Fruit fly (Drosophila melanogaster) whole organism, embryonic: Measurements from ENCODE around the gene Uba2.
A peak's percentile ranks its signal among the peaks of the same experiment; 100 is the strongest.

ENCODE experiments used
- Awh ChIP-seq: fragments of 200-800 bp; sonication (Bioruptor generic); IDR thresholded peaks from 2 replicates; pipeline ENCODE4, ENCODE4 v1.3.6; 2022; ENCODE audit warnings: missing biosample characterization, missing genetic modification characterization
- Bteb2 ChIP-seq: fragments of 200-800 bp; sonication (Bioruptor generic); optimal IDR thresholded peaks from 2 replicates; lab custom pipeline; 2016; ENCODE audit warnings: missing biosample characterization, missing genetic modification characterization
- CG10366 ChIP-seq: fragments of 200-800 bp; sonication (Bioruptor generic); IDR thresholded peaks from 2 replicates; pipeline ENCODE4 v1.3.6; 2022; ENCODE audit warnings: missing biosample characterization, missing genetic modification characterization
- CG10462 ChIP-seq: fragments of 200-800 bp; sonication (Bioruptor generic); optimal IDR thresholded peaks from 2 replicates; lab custom pipeline; 2016; ENCODE audit warnings: missing biosample characterization, missing genetic modification characterization
- CG11085 ChIP-seq: fragments of 200-800 bp; sonication (Bioruptor generic); IDR thresholded peaks from 2 replicates; pipeline ENCODE4 v1.3.6; 2022; ENCODE audit warnings: missing biosample characterization, missing genetic modification characterization
- CG11456 ChIP-seq: fragments of 200-800 bp; sonication (Bioruptor generic); IDR thresholded peaks from 3 replicates; pipeline ENCODE4 v1.3.6; 2022; ENCODE audit warnings: missing biosample characterization, missing genetic modification characterization
- CG11504 ChIP-seq: fragments of 200-800 bp; sonication (Bioruptor generic); optimal IDR thresholded peaks from 3 replicates; lab custom pipeline; 2019; ENCODE audit warnings: missing biosample characterization, mild to moderate bottlenecking, missing genetic modification characterization, moderate library complexity
- CG13287 ChIP-seq: fragments of 200-800 bp; sonication (Bioruptor generic); IDR thresholded peaks from 2 replicates; pipeline ENCODE4 v1.3.6; 2022; ENCODE audit warnings: missing biosample characterization, missing genetic modification characterization; ENCODE audit not compliant: partially characterized antibody
- CG14441 ChIP-seq: fragments of 200-800 bp; sonication (Bioruptor generic); IDR thresholded peaks from 2 replicates; pipeline ENCODE4 v1.3.6; 2022; ENCODE audit warnings: missing biosample characterization, missing genetic modification characterization
- CG14710 ChIP-seq: fragments of 200-800 bp; sonication (Bioruptor generic); optimal IDR thresholded peaks from 3 replicates; lab custom pipeline; 2019; ENCODE audit warnings: missing biosample characterization, mild to moderate bottlenecking, missing genetic modification characterization, moderate library complexity
- CG17829 ChIP-seq: fragments of 200-800 bp; optimal IDR thresholded peaks from 2 replicates; lab custom pipeline; 2019; ENCODE audit warnings: missing biosample characterization, mild to moderate bottlenecking, missing genetic modification characterization, moderate library complexity
- CG2875 ChIP-seq: fragments of 200-800 bp; sonication (Bioruptor generic); optimal IDR thresholded peaks from 2 replicates; lab custom pipeline; 2017; ENCODE audit warnings: missing biosample characterization, mild to moderate bottlenecking, missing genetic modification characterization, missing genetic modification reagents
- CG32772 ChIP-seq: fragments of 200-800 bp; sonication (Bioruptor generic); IDR thresholded peaks from 2 replicates; pipeline ENCODE4 v1.3.6; 2022; ENCODE audit warnings: missing biosample characterization, missing genetic modification characterization
- CG3995 ChIP-seq: fragments of 200-800 bp; sonication (Bioruptor generic); optimal IDR thresholded peaks from 3 replicates; lab custom pipeline; 2016; ENCODE audit warnings: missing biosample characterization, missing genetic modification characterization
- CG4282 ChIP-seq: fragments of 200-800 bp; sonication (Bioruptor generic); optimal IDR thresholded peaks from 2 replicates; lab custom pipeline; 2016; ENCODE audit warnings: missing biosample characterization, missing genetic modification characterization
- CG7271 ChIP-seq: fragments of 200-800 bp; sonication (Bioruptor generic); optimal IDR thresholded peaks from 2 replicates; lab custom pipeline; 2018; ENCODE audit warnings: missing biosample characterization, mild to moderate bottlenecking, missing genetic modification characterization, moderate library complexity
- Drgx ChIP-seq: fragments of 200-800 bp; sonication (Bioruptor generic); IDR thresholded peaks from 2 replicates; pipeline ENCODE4 v1.3.6; 2022; ENCODE audit warnings: missing biosample characterization, missing genetic modification characterization
- Fer1 ChIP-seq: fragments of 200-800 bp; sonication (Bioruptor generic); optimal IDR thresholded peaks from 2 replicates; lab custom pipeline; 2017; ENCODE audit warnings: missing biosample characterization, mild to moderate bottlenecking, missing genetic modification characterization
- Hey ChIP-seq: fragments of 200-800 bp; sonication (Bioruptor generic); optimal IDR thresholded peaks from 3 replicates; lab custom pipeline; 2018; ENCODE audit warnings: missing biosample characterization, mild to moderate bottlenecking, missing genetic modification characterization
- Hr51 ChIP-seq, 2 experiments: fragments of 200-800 bp; sonication (Bioruptor generic); optimal IDR thresholded peaks; 2 replicates in 1 of 2; 3 replicates in 1 of 2; lab custom pipeline; 2016 to 2018; ENCODE audit warnings: missing biosample characterization in 2 of 2, missing genetic modification characterization in 2 of 2, mild to moderate bottlenecking in 1 of 2, moderate library complexity in 1 of 2
- Hr78 ChIP-seq, 2 experiments: fragments of 200-800 bp in 1 of 2; fragments of >200 bp in 1 of 2; sonication (Bioruptor generic) in 1 of 2; optimal IDR thresholded peaks; 2 replicates each; lab custom pipeline; 2017 to 2019; ENCODE audit warnings: missing biosample characterization in 2 of 2, missing genetic modification characterization in 2 of 2, mild to moderate bottlenecking in 1 of 2, moderate library complexity in 1 of 2
- MBD-R2 ChIP-seq: fragments of 200-800 bp; sonication (Bioruptor generic); IDR thresholded peaks from 2 replicates; pipeline ENCODE4 v1.3.6; 2022; ENCODE audit warnings: missing biosample characterization, missing genetic modification characterization
- NC2β ChIP-seq: fragments of 200-800 bp; sonication (Bioruptor generic); optimal IDR thresholded peaks from 2 replicates; lab custom pipeline; 2016; ENCODE audit warnings: missing biosample characterization, missing genetic modification characterization
- Pdp1 ChIP-seq, 2 experiments: fragments of 200-800 bp; sonication (Bioruptor generic); optimal IDR thresholded peaks; 3 replicates each; lab custom pipeline; 2016; ENCODE audit warnings: missing biosample characterization in 2 of 2, missing genetic modification characterization in 2 of 2, mild to moderate bottlenecking in 1 of 2, moderate library complexity in 1 of 2
- Usf ChIP-seq: fragments of 200-800 bp; sonication (Bioruptor generic); optimal IDR thresholded peaks from 2 replicates; lab custom pipeline; 2017; ENCODE audit warnings: missing genotype, missing biosample characterization, missing genetic modification characterization
- Vsx1 ChIP-seq: fragments of 200-800 bp; sonication (Bioruptor generic); optimal IDR thresholded peaks from 2 replicates; lab custom pipeline; 2017; ENCODE audit warnings: missing biosample characterization, mild to moderate bottlenecking, missing genetic modification characterization, missing genetic modification reagents
- abd-A ChIP-seq: fragments of 200-800 bp; sonication (Bioruptor generic); optimal IDR thresholded peaks from 3 replicates; lab custom pipeline; 2019; ENCODE audit warnings: missing biosample characterization, mild to moderate bottlenecking, missing genetic modification characterization, moderate library complexity
- caup ChIP-seq: fragments of 200-800 bp; sonication (Bioruptor generic); optimal IDR thresholded peaks from 3 replicates; lab custom pipeline; 2017; ENCODE audit warnings: missing biosample characterization, mild to moderate bottlenecking, missing genetic modification characterization, moderate library complexity; ENCODE audit not compliant: severe bottlenecking
- crp ChIP-seq, 2 experiments: fragments of 200-800 bp; sonication (Bioruptor generic); optimal IDR thresholded peaks; 2 replicates in 1 of 2; 3 replicates in 1 of 2; lab custom pipeline; 2017; ENCODE audit warnings: missing biosample characterization in 2 of 2, missing genetic modification characterization in 2 of 2, mild to moderate bottlenecking in 1 of 2, moderate library complexity in 1 of 2
- dmrt99B ChIP-seq: fragments of 200-800 bp; sonication (Bioruptor generic); optimal IDR thresholded peaks from 2 replicates; lab custom pipeline; 2018; ENCODE audit warnings: missing biosample characterization, mild to moderate bottlenecking, missing genetic modification characterization, moderate library complexity
- dysf ChIP-seq: fragments of 200-800 bp; sonication (Bioruptor generic); IDR thresholded peaks from 3 replicates; pipeline ENCODE4 v1.3.6; 2022; ENCODE audit warnings: missing biosample characterization, missing genetic modification characterization
- ems ChIP-seq: fragments of 200-800 bp; sonication (Bioruptor generic); optimal IDR thresholded peaks from 3 replicates; lab custom pipeline; 2016; ENCODE audit warnings: missing biosample characterization, missing genetic modification characterization
- gsb ChIP-seq: fragments of 200-800 bp; sonication (Bioruptor generic); IDR thresholded peaks from 2 replicates; pipeline ENCODE4 v1.3.6; 2022; ENCODE audit warnings: missing biosample characterization, missing genetic modification characterization
- gsb-n ChIP-seq: fragments of 200-800 bp; sonication (Bioruptor generic); optimal IDR thresholded peaks from 3 replicates; lab custom pipeline; 2018; ENCODE audit warnings: missing biosample characterization, mild to moderate bottlenecking, missing genetic modification characterization
- h ChIP-seq: fragments of >200 bp; optimal IDR thresholded peaks from 2 replicates; lab custom pipeline; 2017
- lbe ChIP-seq: fragments of 200-800 bp; sonication (Bioruptor generic); optimal IDR thresholded peaks from 2 replicates; lab custom pipeline; 2016; ENCODE audit warnings: missing biosample characterization, mild to moderate bottlenecking, missing genetic modification characterization
- oc ChIP-seq: fragments of 200-800 bp; sonication (Bioruptor generic); optimal IDR thresholded peaks from 2 replicates; lab custom pipeline; 2018; ENCODE audit warnings: missing biosample characterization, mild to moderate bottlenecking, missing genetic modification characterization, moderate library complexity
- sens ChIP-seq: fragments of 200-800 bp; sonication (Bioruptor generic); peaks from one replicate; lab custom pipeline; 2016; ENCODE audit warnings: missing biosample characterization, missing genetic modification characterization
- sqz ChIP-seq: fragments of 200-800 bp; sonication (Bioruptor generic); optimal IDR thresholded peaks from 3 replicates; lab custom pipeline; 2018; ENCODE audit warnings: missing biosample characterization, mild to moderate bottlenecking, missing genetic modification characterization
- tll ChIP-seq, 2 experiments: fragments of 200-800 bp in 1 of 2; fragments of >200 bp in 1 of 2; sonication (Bioruptor generic) in 1 of 2; optimal IDR thresholded peaks; 2 replicates each; lab custom pipeline; 2017 to 2019; ENCODE audit warnings: missing biosample characterization in 2 of 2, missing genetic modification characterization in 2 of 2, mild to moderate bottlenecking in 1 of 2, moderate library complexity in 1 of 2
- vvl ChIP-seq: fragments of 200-800 bp; sonication (Bioruptor generic); IDR thresholded peaks from 2 replicates; pipeline ENCODE4 v1.3.6; 2022; ENCODE audit warnings: missing biosample characterization, missing genetic modification characterization

The Uba2 gene

dm6 chr3L:8158715-8159380 is 31.2 kb upstream of the Uba2 start, which contains the start of gene CG42445 (continued):
- TF ChIP-seq lbe (GFP tag; lab: Kevin White, UChicago) (peak; percentile 53), CG13287 (GFP tag; lab: Robert Waterston, UW) (0 out of 2 replicates have a peak, but pooled peaks have one; percentile 14), CG17829 (tag; lab: Kevin White, UChicago) (no peak), crp (GFP tag; optimal IDR thresholded peaks at IDR 0.05; lab: Kevin White, UChicago) (peak in 1 of 2 experiments; percentile 84), dysf (GFP tag; lab: Robert Waterston, UW) (no peak), MBD-R2 (GFP tag; lab: Robert Waterston, UW) (peak; percentile 35; the same call in 1 of the 2 replicates), CG3995 (GFP tag; lab: Kevin White, UChicago) (no peak)

dm6 chr3L:8157079-8157478 is 29.5 kb upstream of the Uba2 start:
- TF ChIP-seq Bteb2 (GFP tag; lab: Kevin White, UChicago): no peak
- TF ChIP-seq oc (tag; lab: Kevin White, UChicago): no peak
- TF ChIP-seq Hey (tag; lab: Kevin White, UChicago): no peak
- no peak for TF ChIP-seq NC2β (GFP tag; lab: Kevin White, UChicago)
- TF ChIP-seq h: no peak
- no peak for TF ChIP-seq ems (GFP tag; lab: Kevin White, UChicago)
- no peak for TF ChIP-seq CG2875 (GFP tag; lab: Kevin White, UChicago)
- no peak for TF ChIP-seq Fer1
- no peak for TF ChIP-seq tll (GFP tag; optimal IDR thresholded peaks at IDR 0.05; lab: Kevin White, UChicago)
- TF ChIP-seq CG32772: no peak
- no peak for TF ChIP-seq CG4282
- no peak for TF ChIP-seq gsb (GFP tag; lab: Robert Waterston, UW)
- TF ChIP-seq CG11456 (GFP tag; lab: Robert Waterston, UW): no peak

dm6 chr3L:8156199-8156598 is 28.6 kb upstream of the Uba2 start:
- TF ChIP-seq CG14441 (GFP tag; lab: Robert Waterston, UW) (peak; percentile 48; the same call in 1 of the 2 replicates), CG11504 (peak; percentile 12), Hr78 (GFP tag; optimal IDR thresholded peaks at IDR 0.05; lab: Kevin White, UChicago) (no peak), Hr51 (GFP tag; optimal IDR thresholded peaks at IDR 0.05; lab: Kevin White, UChicago) (peak in 1 of 2 experiments; percentile 22), dmrt99B (tag; lab: Kevin White, UChicago) (peak; percentile 29), caup (no peak), sens (GFP tag; lab: Kevin White, UChicago) (peak; percentile 57), CG7271 (no peak), CG14710 (tag; lab: Kevin White, UChicago) (no peak), Drgx (GFP tag; lab: Robert Waterston, UW) (peak; percentile 41; the same call in 1 of the 2 replicates)

dm6 chr3L:8155324-8155723 is 27.7 kb upstream of the Uba2 start:
- TF ChIP-seq gsb-n (tag; lab: Kevin White, UChicago) (peak; percentile 7), CG10462 (GFP tag; lab: Kevin White, UChicago) (no peak), vvl (peak; percentile 79; the same call in 1 of the 2 replicates), abd-A (tag; lab: Kevin White, UChicago) (peak; percentile 59), CG11085 (no peak), CG10366 (GFP tag; lab: Robert Waterston, UW) (no peak), sqz (GFP tag; lab: Kevin White, UChicago) (peak; percentile 27), Pdp1 (GFP tag; optimal IDR thresholded peaks at IDR 0.05; lab: Kevin White, UChicago) (peak in 1 of 2 experiments; percentile 44), Awh (GFP tag; lab: Robert Waterston, UW) (0 out of 2 replicates have a peak, but pooled peaks have one; percentile 5), Vsx1 (GFP tag; lab: Kevin White, UChicago) (peak; percentile 8), Usf (no peak), oc (tag; lab: Kevin White, UChicago) (peak; percentile 79)
